Fruit fly (Drosophila melanogaster): Measurements from ENCODE around the gene CG15922.

- TF ChIP-seq CG8478 (optimal IDR thresholded peaks at IDR 0.05): no peak
- TF ChIP-seq CTCF (optimal IDR thresholded peaks at IDR 0.05): no peak
These were observed 37.6 kb upstream of the CG15922 start for dm6 chr3R:20597407-20598325.
